Worm (Caenorhabditis elegans) whole organism, young adult: ENCODE measurements around the gene srx-29.

Source experiments
- B0019.2 ChIP-seq: fragments of 200-800 bp; sonication (Bioruptor generic); conservative IDR thresholded peaks from 2 replicates; pipeline ENCODE4 v1.3.6; 2022; ENCODE audit warnings: missing genetic modification reagents, missing genetic modification characterization, missing compliant biosample characterization
- B0336.3 ChIP-seq: fragments of 200-800 bp; sonication (Bioruptor generic); IDR thresholded peaks from 2 replicates; pipeline ENCODE4 v1.3.6; 2022; ENCODE audit warnings: missing genetic modification characterization, missing compliant biosample characterization
- C06A6.2 ChIP-seq: fragments of 200-800 bp; sonication (Bioruptor generic); conservative IDR thresholded peaks from 2 replicates; pipeline ENCODE4 v1.3.6; 2022; ENCODE audit warnings: missing genetic modification characterization, missing compliant biosample characterization
- F55B11.4 ChIP-seq: sonication (generic microtip); optimal IDR thresholded peaks from 2 replicates; lab custom pipeline; 2016; ENCODE audit warnings: missing compliant biosample characterization, missing genetic modification characterization, borderline replicate concordance; ENCODE audit not compliant: insufficient read depth
- F57C9.4 ChIP-seq: sonication (generic microtip); optimal IDR thresholded peaks from 2 replicates; lab custom pipeline; 2017; ENCODE audit warnings: mild to moderate bottlenecking, missing genetic modification characterization, missing compliant biosample characterization
- T07F8.4 ChIP-seq: sonication (generic microtip); optimal IDR thresholded peaks from 2 replicates; lab custom pipeline; 2016; ENCODE audit warnings: mild to moderate bottlenecking, missing genetic modification characterization, moderate library complexity, missing compliant biosample characterization
- Y53F4B.3 ChIP-seq: fragments of 200-800 bp; sonication (Bioruptor generic); IDR thresholded peaks from 2 replicates; pipeline ENCODE4 v1.3.6; 2022; ENCODE audit warnings: missing genetic modification reagents, missing genetic modification characterization, missing compliant biosample characterization
- Y79H2A.3 ChIP-seq: fragments of 200-800 bp; sonication (Bioruptor generic); conservative IDR thresholded peaks from 2 replicates; pipeline ENCODE4 v1.3.6; 2022; ENCODE audit warnings: missing genetic modification reagents, missing genetic modification characterization, missing compliant biosample characterization
- ZK185.1 ChIP-seq: sonication (generic microtip); optimal IDR thresholded peaks from 2 replicates; lab custom pipeline; 2016; ENCODE audit warnings: mild to moderate bottlenecking, missing genetic modification characterization, missing compliant biosample characterization; ENCODE audit not compliant: poor library complexity, severe bottlenecking
- ama-1 ChIP-seq, 3 experiments: fragments of 150-350 bp in 1 of 3; sonication (generic microtip) in 2 of 3; optimal IDR thresholded peaks; 2 replicates each; lab custom pipeline; 2014 to 2018; ENCODE audit warnings: missing biosample characterization in 2 of 3, missing genetic modification characterization in 2 of 3, missing genetic modification reagents in 2 of 3
- atf-7 ChIP-seq: sonication (generic microtip); optimal IDR thresholded peaks from 2 replicates; lab custom pipeline; 2017; ENCODE audit warnings: mild to moderate bottlenecking, missing genetic modification characterization, missing compliant biosample characterization
- cebp-1 ChIP-seq, 2 experiments: fragments of 200-800 bp in 1 of 2; sonication (Bioruptor generic) in 1 of 2; sonication (generic microtip) in 1 of 2; IDR thresholded peaks in 1 of 2; optimal IDR thresholded peaks in 1 of 2; 2 replicates each; pipeline versions ENCODE4 v1.3.6 to Lab custom; 2017 to 2022; ENCODE audit warnings: missing compliant biosample characterization in 2 of 2, missing genetic modification characterization in 2 of 2, mild to moderate bottlenecking in 1 of 2, missing genetic modification reagents in 1 of 2, moderate library complexity in 1 of 2
- ceh-40 ChIP-seq: fragments of 200-800 bp; sonication (Bioruptor generic); IDR thresholded peaks from 2 replicates; pipeline ENCODE4 v1.3.6; 2022; ENCODE audit warnings: missing genetic modification characterization, missing compliant biosample characterization
- chd-7 ChIP-seq: sonication (generic microtip); optimal IDR thresholded peaks from 2 replicates; lab custom pipeline; 2016; ENCODE audit warnings: mild to moderate bottlenecking, missing genetic modification characterization, moderate library complexity, missing compliant biosample characterization
- ets-4 ChIP-seq: fragments of 200-800 bp; sonication (Bioruptor generic); optimal IDR thresholded peaks from 2 replicates; lab custom pipeline; 2018; ENCODE audit warnings: mild to moderate bottlenecking, missing genetic modification characterization, missing compliant biosample characterization
- hlh-12 ChIP-seq: sonication (generic microtip); optimal IDR thresholded peaks from 2 replicates; lab custom pipeline; 2016; ENCODE audit warnings: missing genetic modification characterization, missing compliant biosample characterization
- hmg-1.2 ChIP-seq: fragments of 200-800 bp; sonication (Bioruptor generic); IDR thresholded peaks from 2 replicates; pipeline ENCODE4 v1.3.6; 2022; ENCODE audit warnings: missing genetic modification reagents, missing genetic modification characterization, missing compliant biosample characterization
- hrde-1 ChIP-seq: sonication (generic microtip); optimal IDR thresholded peaks from 2 replicates; lab custom pipeline; 2016; ENCODE audit warnings: missing genetic modification characterization, mild to moderate bottlenecking, missing compliant biosample characterization, moderate library complexity, missing genotype, missing genetic modification reagents, borderline replicate concordance
- let-526 ChIP-seq: fragments of 200-800 bp; sonication (Bioruptor generic); IDR thresholded peaks from 2 replicates; pipeline ENCODE4 v1.3.6; 2022; ENCODE audit warnings: missing genetic modification reagents, missing genetic modification characterization, missing compliant biosample characterization
- let-607 ChIP-seq, 2 experiments: fragments of 200-800 bp in 1 of 2; sonication (Bioruptor generic) in 1 of 2; sonication (generic microtip) in 1 of 2; optimal IDR thresholded peaks; 2 replicates each; lab custom pipeline; 2016 to 2018; ENCODE audit warnings: mild to moderate bottlenecking in 2 of 2, missing compliant biosample characterization in 2 of 2, missing genetic modification characterization in 2 of 2, moderate library complexity in 2 of 2, missing genotype in 1 of 2
- lin-35 ChIP-seq, 3 experiments: fragments of 150-350 bp in 2 of 3; sonication (generic microtip) in 1 of 3; optimal IDR thresholded peaks; 2 replicates each; lab custom pipeline; 2014 to 2018; ENCODE audit warnings: missing biosample characterization in 3 of 3, missing genetic modification characterization in 3 of 3, missing genetic modification reagents in 3 of 3
- lin-54 ChIP-seq: fragments of 200-800 bp; sonication (Bioruptor generic); optimal IDR thresholded peaks from 2 replicates; lab custom pipeline; 2018; ENCODE audit warnings: mild to moderate bottlenecking, missing genetic modification characterization, missing compliant biosample characterization
- madf-10 ChIP-seq: sonication (generic microtip); optimal IDR thresholded peaks from 2 replicates; lab custom pipeline; 2016; ENCODE audit warnings: mild to moderate bottlenecking, missing genetic modification characterization, missing compliant biosample characterization
- madf-6 ChIP-seq: fragments of 200-800 bp; sonication (Bioruptor generic); IDR thresholded peaks from 2 replicates; pipeline ENCODE4 v1.3.6; 2022; ENCODE audit warnings: missing genetic modification reagents, missing genetic modification characterization, missing compliant biosample characterization
- mcd-1 ChIP-seq: fragments of 200-800 bp; sonication (Bioruptor generic); IDR thresholded peaks from 2 replicates; pipeline ENCODE4 v1.3.6; 2022; ENCODE audit warnings: missing genetic modification reagents, missing genetic modification characterization, missing compliant biosample characterization
- mes-4 ChIP-seq: sonication (generic microtip); optimal IDR thresholded peaks from 2 replicates; lab custom pipeline; 2016; ENCODE audit warnings: missing genotype, missing genetic modification characterization, missing compliant biosample characterization
- mxl-1 ChIP-seq: sonication (generic microtip); optimal IDR thresholded peaks from 2 replicates; lab custom pipeline; 2016; ENCODE audit warnings: missing genetic modification characterization, missing compliant biosample characterization
- nfya-1 ChIP-seq: sonication (generic microtip); optimal IDR thresholded peaks from 2 replicates; lab custom pipeline; 2017; ENCODE audit warnings: antibody characterized with exemption, missing compliant biosample characterization, missing genetic modification characterization, borderline replicate concordance; ENCODE audit not compliant: insufficient read depth
- nfya-2 ChIP-seq: fragments of 200-800 bp; sonication (Bioruptor generic); IDR thresholded peaks from 2 replicates; pipeline ENCODE4 v1.3.6; 2022; ENCODE audit warnings: missing genetic modification reagents, missing genetic modification characterization, missing compliant biosample characterization
- pbrm-1 ChIP-seq: fragments of 200-800 bp; sonication (Bioruptor generic); IDR thresholded peaks from 2 replicates; pipeline ENCODE4 v1.3.6; 2022; ENCODE audit warnings: missing genetic modification reagents, missing genetic modification characterization, missing compliant biosample characterization
- rcor-1 ChIP-seq: fragments of 200-800 bp; sonication (Bioruptor generic); IDR thresholded peaks from 2 replicates; pipeline ENCODE4 v1.3.6; 2022; ENCODE audit warnings: missing genetic modification reagents, missing genetic modification characterization, missing compliant biosample characterization
- sdz-38 ChIP-seq: sonication (generic microtip); optimal IDR thresholded peaks from 2 replicates; lab custom pipeline; 2016; ENCODE audit warnings: missing genotype, missing genetic modification characterization, missing compliant biosample characterization
- snpc-1.1 ChIP-seq: sonication (generic microtip); optimal IDR thresholded peaks from 2 replicates; lab custom pipeline; 2017; ENCODE audit warnings: missing genetic modification characterization, mild to moderate bottlenecking, missing compliant biosample characterization, antibody characterized with exemption, moderate library complexity, missing genotype, missing genetic modification reagents; ENCODE audit not compliant: insufficient read depth
- tbp1 ChIP-seq: fragments of 200-800 bp; sonication (Bioruptor generic); optimal IDR thresholded peaks from 2 replicates; lab custom pipeline; 2018; ENCODE audit warnings: mild to moderate bottlenecking, missing genetic modification characterization, missing compliant biosample characterization
- ztf-18 ChIP-seq: sonication (generic microtip); optimal IDR thresholded peaks from 2 replicates; lab custom pipeline; 2016; ENCODE audit warnings: missing genotype, mild to moderate bottlenecking, missing genetic modification characterization, missing compliant biosample characterization
- ztf-28 ChIP-seq: fragments of 200-800 bp; sonication (Bioruptor generic); IDR thresholded peaks from 2 replicates; pipeline ENCODE4 v1.3.6; 2022; ENCODE audit warnings: missing genetic modification reagents, missing genetic modification characterization, missing compliant biosample characterization
- ztf-3 ChIP-seq: fragments of 200-800 bp; sonication (Bioruptor generic); optimal IDR thresholded peaks from 2 replicates; lab custom pipeline; 2018; ENCODE audit warnings: mild to moderate bottlenecking, missing genetic modification characterization, missing compliant biosample characterization

srx-29 gene

ce11 chrV:15719570-15719969 is 21.6 kb upstream of the srx-29 start, which contains the start of gene Y6E2A.7:
Y6E2A.7 (plus strand) TSS chrV:15719870.
- TF ChIP-seq hrde-1 (no peak), lin-54 (GFP tag; lab: Kevin White, UChicago) (no peak), hmg-1.2 (GFP tag; lab: Robert Waterston, UW) (no peak), B0336.3 (no peak), hlh-12 (no peak), ets-4 (no peak), Y53F4B.3 (GFP tag; lab: Robert Waterston, UW) (no peak), ceh-40 (no peak), tbp1 (GFP tag; lab: Kevin White, UChicago) (no peak), ZK185.1 (no peak), let-607 (tag; optimal IDR thresholded peaks at IDR 0.05; lab: Kevin White, UChicago) (no peak), pbrm-1 (GFP tag; lab: Robert Waterston, UW) (no peak), T07F8.4 (tag; lab: Kevin White, UChicago) (no peak), lin-35 (GFP tag; optimal IDR thresholded peaks at IDR 0.05; lab: Kevin White, UChicago) (no peak), ztf-3 (GFP tag; lab: Kevin White, UChicago) (no peak), mxl-1 (tag; lab: Kevin White, UChicago) (no peak), Y79H2A.3 (no peak), let-526 (GFP tag; lab: Robert Waterston, UW) (no peak)

ce11 chrV:15718562-15718961 is 20.6 kb upstream of the srx-29 start, which contains the start of gene Y6E2A.5:
Y6E2A.5 (minus strand) TSS chrV:15718662.
- TF ChIP-seq hrde-1 (no peak), snpc-1.1 (tag; lab: Kevin White, UChicago) (no peak), madf-10 (tag; lab: Kevin White, UChicago) (no peak), ztf-28 (no peak), sdz-38 (tag; lab: Kevin White, UChicago) (no peak), madf-6 (GFP tag; lab: Robert Waterston, UW) (no peak), atf-7 (no peak), nfya-2 (no peak), rcor-1 (no peak), ztf-18 (tag; lab: Kevin White, UChicago) (no peak), C06A6.2 (GFP tag; lab: Robert Waterston, UW) (no peak), mcd-1 (GFP tag; lab: Robert Waterston, UW) (no peak), B0019.2 (GFP tag; lab: Robert Waterston, UW) (no peak), cebp-1 (GFP tag; IDR thresholded peaks at IDR 0.05; lab: Robert Waterston, UW) (no peak), cebp-1 (tag; optimal IDR thresholded peaks at IDR 0.05; lab: Kevin White, UChicago) (no peak), ama-1 (optimal IDR thresholded peaks at IDR 0.05; lab: Kevin White, UChicago) (no peak), ama-1 (GFP tag; optimal IDR thresholded peaks at IDR 0.05; lab: Kevin White, UChicago) (no peak), mes-4 (tag; lab: Kevin White, UChicago) (no peak), F57C9.4 (tag; lab: Kevin White, UChicago) (no peak), F55B11.4 (tag; lab: Kevin White, UChicago) (no peak), nfya-1 (tag; lab: Kevin White, UChicago) (no peak), chd-7 (tag; lab: Kevin White, UChicago) (no peak)
- TF ChIP-seq, all 124 proteins: peak for 0
